Fruit fly (Drosophila melanogaster): ENCODE results near the gene CG4022.

DNA sequence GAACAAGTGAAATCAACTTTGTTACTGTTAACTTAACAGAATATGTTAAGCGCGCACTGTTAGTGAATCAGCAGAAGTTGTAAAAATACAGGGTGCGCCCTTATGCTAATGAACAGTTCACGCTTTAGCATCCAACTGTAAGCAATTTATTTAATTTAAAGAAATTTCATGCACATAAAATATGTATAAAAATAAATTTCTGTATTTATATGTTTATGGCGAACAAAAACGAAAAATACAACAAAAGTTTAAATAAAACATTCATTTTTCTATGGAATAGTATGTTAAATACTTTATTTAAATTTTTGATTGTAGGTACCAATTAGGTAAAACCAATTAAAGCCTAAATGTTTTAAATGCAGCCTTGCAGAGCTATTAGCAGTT, 13.9 kb upstream of the CG4022 start:
- TF ChIP-seq Sin3A (optimal IDR thresholded peaks at IDR 0.05) (no peak), Myc (optimal IDR thresholded peaks at IDR 0.05) (no peak), insv (optimal IDR thresholded peaks at IDR 0.05) (no peak), h (optimal IDR thresholded peaks at IDR 0.05) (no peak)

Data from Kc167 (cell line).